Fruit fly (Drosophila melanogaster) whole organism, embryonic: Measurements from ENCODE around the gene CG15530.

Experiments
- Awh ChIP-seq: fragments of 200-800 bp; sonication (Bioruptor generic); IDR thresholded peaks from 2 replicates; pipeline ENCODE4, ENCODE4 v1.3.6; 2022; ENCODE audit warnings: missing biosample characterization, missing genetic modification characterization
- CG10274 ChIP-seq: fragments of 200-800 bp; sonication (Bioruptor generic); optimal IDR thresholded peaks from 3 replicates; lab custom pipeline; 2017; ENCODE audit warnings: missing biosample characterization, mild to moderate bottlenecking, missing genetic modification characterization
- CG11696 ChIP-seq: fragments of 200-800 bp; sonication (Bioruptor generic); IDR thresholded peaks from 2 replicates; pipeline ENCODE4 v1.3.6; 2022; ENCODE audit warnings: missing biosample characterization, missing genetic modification characterization
- CG12071 ChIP-seq: fragments of 200-800 bp; sonication (Bioruptor generic); optimal IDR thresholded peaks from 3 replicates; lab custom pipeline; 2018; ENCODE audit warnings: missing biosample characterization, mild to moderate bottlenecking, missing genetic modification characterization
- CG12219 ChIP-seq: fragments of 200-800 bp; sonication (Bioruptor generic); optimal IDR thresholded peaks from 3 replicates; lab custom pipeline; 2018; ENCODE audit warnings: missing biosample characterization, mild to moderate bottlenecking, missing genetic modification characterization
- CG12236 ChIP-seq: fragments of 200-800 bp; sonication (Bioruptor generic); optimal IDR thresholded peaks from 2 replicates; lab custom pipeline; 2016; ENCODE audit warnings: missing biosample characterization, missing genetic modification characterization
- CG13123 ChIP-seq: fragments of 200-800 bp; sonication (Bioruptor generic); optimal IDR thresholded peaks from 2 replicates; lab custom pipeline; 2016; ENCODE audit warnings: missing biosample characterization, missing genetic modification characterization
- CG14441 ChIP-seq: fragments of 200-800 bp; sonication (Bioruptor generic); IDR thresholded peaks from 2 replicates; pipeline ENCODE4 v1.3.6; 2022; ENCODE audit warnings: missing biosample characterization, missing genetic modification characterization
- CG14667 ChIP-seq: fragments of 200-800 bp; sonication (Bioruptor generic); IDR thresholded peaks from 2 replicates; pipeline ENCODE4 v1.3.6; 2022; ENCODE audit warnings: missing biosample characterization, missing genetic modification characterization
- CG1602 ChIP-seq: fragments of 200-800 bp; sonication (Bioruptor generic); optimal IDR thresholded peaks from 3 replicates; lab custom pipeline; 2016; ENCODE audit warnings: missing biosample characterization, missing genetic modification characterization
- CG2678 ChIP-seq: fragments of 200-800 bp; sonication (Bioruptor generic); optimal IDR thresholded peaks from 3 replicates; lab custom pipeline; 2019; ENCODE audit warnings: missing biosample characterization, mild to moderate bottlenecking, missing genetic modification characterization, moderate library complexity
- CG32532 ChIP-seq: fragments of 200-800 bp; sonication (Bioruptor generic); IDR thresholded peaks from 2 replicates; pipeline ENCODE4 v1.3.6; 2022; ENCODE audit warnings: missing biosample characterization, missing genetic modification characterization
- CG33557 ChIP-seq: fragments of 200-800 bp; sonication (Bioruptor generic); optimal IDR thresholded peaks from 2 replicates; lab custom pipeline; 2019; ENCODE audit warnings: missing biosample characterization, mild to moderate bottlenecking, missing genetic modification characterization, moderate library complexity
- CG4282 ChIP-seq: fragments of 200-800 bp; sonication (Bioruptor generic); optimal IDR thresholded peaks from 2 replicates; lab custom pipeline; 2016; ENCODE audit warnings: missing biosample characterization, missing genetic modification characterization
- CG4707 ChIP-seq: fragments of 200-800 bp; sonication (Bioruptor generic); optimal IDR thresholded peaks from 2 replicates; lab custom pipeline; 2018; ENCODE audit warnings: missing biosample characterization, mild to moderate bottlenecking, missing genetic modification characterization, moderate library complexity
- CG7839 ChIP-seq: fragments of 200-800 bp; sonication (Bioruptor generic); optimal IDR thresholded peaks from 3 replicates; lab custom pipeline; 2018; ENCODE audit warnings: missing biosample characterization, mild to moderate bottlenecking, missing genetic modification characterization, moderate library complexity
- CG9437 ChIP-seq: fragments of 200-800 bp; sonication (Bioruptor generic); optimal IDR thresholded peaks from 2 replicates; lab custom pipeline; 2018; ENCODE audit warnings: missing biosample characterization, mild to moderate bottlenecking, missing genetic modification characterization
- CG9727 ChIP-seq: fragments of 200-800 bp; sonication (Bioruptor generic); optimal IDR thresholded peaks from 3 replicates; lab custom pipeline; 2017; ENCODE audit warnings: missing biosample characterization, mild to moderate bottlenecking, missing genetic modification characterization
- CG9876 ChIP-seq: fragments of 200-800 bp; sonication (Bioruptor generic); optimal IDR thresholded peaks from 2 replicates; lab custom pipeline; 2016; ENCODE audit warnings: missing biosample characterization, missing genetic modification characterization
- CHES-1-like ChIP-seq: fragments of 200-800 bp; sonication (Bioruptor generic); optimal IDR thresholded peaks from 2 replicates; lab custom pipeline; 2016; ENCODE audit warnings: missing biosample characterization, missing genetic modification characterization
- CoRest ChIP-seq: fragments of 200-800 bp; sonication (Bioruptor generic); optimal IDR thresholded peaks from 3 replicates; lab custom pipeline; 2018; ENCODE audit warnings: missing biosample characterization, mild to moderate bottlenecking, missing genetic modification characterization, moderate library complexity
- Drgx ChIP-seq: fragments of 200-800 bp; sonication (Bioruptor generic); IDR thresholded peaks from 2 replicates; pipeline ENCODE4 v1.3.6; 2022; ENCODE audit warnings: missing biosample characterization, missing genetic modification characterization
- Eip74EF ChIP-seq, 2 experiments: fragments of 200-800 bp in 1 of 2; fragments of >200 bp in 1 of 2; sonication (Bioruptor generic) in 1 of 2; optimal IDR thresholded peaks; 2 replicates each; lab custom pipeline; 2017 to 2019; ENCODE audit warnings: missing biosample characterization in 2 of 2, missing genetic modification characterization in 2 of 2, mild to moderate bottlenecking in 1 of 2, moderate library complexity in 1 of 2
- MBD-R2 ChIP-seq: fragments of 200-800 bp; sonication (Bioruptor generic); IDR thresholded peaks from 2 replicates; pipeline ENCODE4 v1.3.6; 2022; ENCODE audit warnings: missing biosample characterization, missing genetic modification characterization
- NK7.1 ChIP-seq: fragments of 200-800 bp; sonication (Bioruptor generic); optimal IDR thresholded peaks from 3 replicates; lab custom pipeline; 2016; ENCODE audit warnings: missing biosample characterization, missing genetic modification characterization
- Oaz ChIP-seq: fragments of 200-800 bp; sonication (Bioruptor generic); IDR thresholded peaks from 2 replicates; pipeline ENCODE4 v1.3.6; 2022; ENCODE audit warnings: missing biosample characterization, missing genetic modification characterization
- Optix ChIP-seq: fragments of 200-800 bp; sonication (Bioruptor generic); IDR thresholded peaks from 3 replicates; pipeline ENCODE4 v1.3.6; 2022; ENCODE audit warnings: missing biosample characterization, missing genetic modification characterization
- Scr ChIP-seq: fragments of 200-800 bp; sonication (Bioruptor generic); IDR thresholded peaks from 2 replicates; pipeline ENCODE4 v1.3.6; 2022; ENCODE audit warnings: missing biosample characterization, missing genetic modification characterization; ENCODE audit not compliant: partially characterized antibody
- Six4 ChIP-seq: fragments of 200-800 bp; sonication (Bioruptor generic); optimal IDR thresholded peaks from 2 replicates; lab custom pipeline; 2016; ENCODE audit warnings: missing biosample characterization, missing genetic modification characterization
- Taf1 ChIP-seq: fragments of 200-800 bp; sonication (Bioruptor generic); IDR thresholded peaks from 2 replicates; pipeline ENCODE4 v1.3.6; 2022; ENCODE audit warnings: missing biosample characterization, missing genetic modification characterization
- Vsx1 ChIP-seq: fragments of 200-800 bp; sonication (Bioruptor generic); optimal IDR thresholded peaks from 2 replicates; lab custom pipeline; 2017; ENCODE audit warnings: missing biosample characterization, mild to moderate bottlenecking, missing genetic modification characterization, missing genetic modification reagents
- bigmax ChIP-seq: fragments of 200-800 bp; sonication (Bioruptor generic); optimal IDR thresholded peaks from 2 replicates; lab custom pipeline; 2018; ENCODE audit warnings: missing biosample characterization, mild to moderate bottlenecking, missing genetic modification characterization
- chif ChIP-seq, 2 experiments: fragments of 200-800 bp; sonication (Bioruptor generic); optimal IDR thresholded peaks; 3 replicates each; lab custom pipeline; 2016; ENCODE audit warnings: missing biosample characterization in 2 of 2, missing genetic modification characterization in 2 of 2
- crol ChIP-seq: fragments of 200-800 bp; sonication (Bioruptor generic); IDR thresholded peaks from 2 replicates; pipeline ENCODE4 v1.3.6; 2022; ENCODE audit warnings: missing biosample characterization, missing genetic modification characterization
- da ChIP-seq: fragments of 200-800 bp; sonication (Bioruptor generic); optimal IDR thresholded peaks from 2 replicates; lab custom pipeline; 2016; ENCODE audit warnings: missing biosample characterization, missing genetic modification characterization
- dmrt99B ChIP-seq: fragments of 200-800 bp; sonication (Bioruptor generic); optimal IDR thresholded peaks from 2 replicates; lab custom pipeline; 2018; ENCODE audit warnings: missing biosample characterization, mild to moderate bottlenecking, missing genetic modification characterization, moderate library complexity
- jigr1 ChIP-seq: fragments of 200-800 bp; sonication (Bioruptor generic); IDR thresholded peaks from 3 replicates; pipeline ENCODE4 v1.3.6; 2022; ENCODE audit warnings: missing biosample characterization, missing genetic modification characterization
- lab ChIP-seq: fragments of 200-800 bp; sonication (Bioruptor generic); optimal IDR thresholded peaks from 3 replicates; lab custom pipeline; 2017; ENCODE audit warnings: missing biosample characterization, missing genetic modification characterization, mild to moderate bottlenecking, moderate library complexity, missing genetic modification reagents
- lola ChIP-seq, 3 experiments: fragments of >200 bp in 2 of 3; fragments of 200-800 bp in 1 of 3; sonication (Bioruptor generic) in 1 of 3; optimal IDR thresholded peaks; 2 replicates each; lab custom pipeline; 2017 to 2019; ENCODE audit warnings: missing biosample characterization in 3 of 3, missing genetic modification characterization in 3 of 3, mild to moderate bottlenecking in 1 of 3, moderate library complexity in 1 of 3
- nom ChIP-seq: fragments of 200-800 bp; sonication (Bioruptor generic); optimal IDR thresholded peaks from 2 replicates; lab custom pipeline; 2017; ENCODE audit warnings: missing biosample characterization, missing genetic modification characterization, mild to moderate bottlenecking, moderate library complexity, missing genetic modification reagents
- pan ChIP-seq, 4 experiments: fragments of >200 bp in 3 of 4; fragments of 200-800 bp in 1 of 4; sonication (Bioruptor generic) in 1 of 4; optimal IDR thresholded peaks in 3 of 4; IDR thresholded peaks in 1 of 4; 2 replicates each; pipeline versions ENCODE4 v1.3.6 to Lab custom; 2017 to 2022; ENCODE audit warnings: missing biosample characterization in 2 of 4, missing genetic modification characterization in 2 of 4, mixed read lengths in 1 of 4
- row ChIP-seq: fragments of 200-800 bp; sonication (Bioruptor generic); IDR thresholded peaks from 3 replicates; pipeline ENCODE4 v1.3.6; 2022; ENCODE audit warnings: missing biosample characterization, missing genetic modification characterization
- salm ChIP-seq: fragments of 200-800 bp; sonication (Bioruptor generic); optimal IDR thresholded peaks from 2 replicates; lab custom pipeline; 2018; ENCODE audit warnings: missing biosample characterization, mild to moderate bottlenecking, missing genetic modification characterization
- scrt ChIP-seq: fragments of 200-800 bp; sonication (Bioruptor generic); optimal IDR thresholded peaks from 2 replicates; lab custom pipeline; 2018; ENCODE audit warnings: missing biosample characterization, mild to moderate bottlenecking, missing genetic modification characterization, moderate library complexity
- sens ChIP-seq: fragments of 200-800 bp; sonication (Bioruptor generic); peaks from one replicate; lab custom pipeline; 2016; ENCODE audit warnings: missing biosample characterization, missing genetic modification characterization
- toy ChIP-seq: fragments of 200-800 bp; sonication (Bioruptor generic); IDR thresholded peaks from 2 replicates; pipeline ENCODE4 v1.3.6; 2022; ENCODE audit warnings: missing biosample characterization, missing genetic modification characterization
- ttk ChIP-seq: fragments of 200-800 bp; sonication (Bioruptor generic); IDR thresholded peaks from 2 replicates; pipeline ENCODE4 v2.1.2; 2022; ENCODE audit warnings: missing biosample characterization, missing genetic modification characterization
- vvl ChIP-seq: fragments of 200-800 bp; sonication (Bioruptor generic); IDR thresholded peaks from 2 replicates; pipeline ENCODE4 v1.3.6; 2022; ENCODE audit warnings: missing biosample characterization, missing genetic modification characterization
- zfh1 ChIP-seq: fragments of 200-800 bp; sonication (Bioruptor generic); IDR thresholded peaks from 3 replicates; pipeline ENCODE4 v1.3.6; 2022; ENCODE audit warnings: missing biosample characterization, missing genetic modification characterization

Gene CG15530

dm6 chr3R:30195606-30196049 is 18.0 kb downstream of the CG15530 start (continued):
- TF ChIP-seq Optix (GFP tag; lab: Robert Waterston, UW) (no peak), Oaz (GFP tag; lab: Robert Waterston, UW) (0 out of 2 replicates have a peak, but pooled peaks have one; percentile 14), CG32532 (GFP tag; lab: Robert Waterston, UW) (peak; percentile 82), Awh (GFP tag; lab: Robert Waterston, UW) (0 out of 2 replicates have a peak, but pooled peaks have one; percentile 5), CG10274 (GFP tag; lab: Kevin White, UChicago) (no peak), Drgx (peak; percentile 35; the same call in 1 of the 2 replicates), sens (GFP tag; lab: Kevin White, UChicago) (no peak), CG12071 (GFP tag; lab: Kevin White, UChicago) (peak; percentile 35), pan (optimal IDR thresholded peaks at IDR 0.05; lab: Kevin White, UChicago) (no peak), pan (GFP tag; optimal IDR thresholded peaks at IDR 0.05 in 1 of 2, IDR thresholded peaks at IDR 0.05 in 1 of 2) (peak in 1 of 2 experiments; percentile 55), da (GFP tag; lab: Kevin White, UChicago) (no peak), bigmax (GFP tag; lab: Kevin White, UChicago) (peak; percentile 83), scrt (GFP tag; lab: Kevin White, UChicago) (peak; percentile 36), CG11696 (GFP tag; lab: Robert Waterston, UW) (no peak), zfh1 (peak; percentile 49; the same call in 1 of the 3 replicates), salm (no peak), CG4282 (no peak), crol (GFP tag; lab: Robert Waterston, UW) (no peak), row (GFP tag; lab: Robert Waterston, UW) (peak; percentile 84), chif (GFP tag; optimal IDR thresholded peaks at IDR 0.05; lab: Kevin White, UChicago) (peak; percentile 9), CG14667 (0 out of 2 replicates have a peak, but pooled peaks have one; percentile 20), vvl (peak; percentile 75), CG7839 (tag; lab: Kevin White, UChicago) (peak; percentile 35), toy (GFP tag; lab: Robert Waterston, UW) (0 out of 2 replicates have a peak, but pooled peaks have one; percentile 27), CG12236 (GFP tag; lab: Kevin White, UChicago) (no peak), Six4 (no peak), CG1602 (GFP tag; lab: Kevin White, UChicago) (no peak), MBD-R2 (GFP tag; lab: Robert Waterston, UW) (peak; percentile 66), Taf1 (GFP tag; lab: Robert Waterston, UW) (peak; percentile 21; the same call in 1 of the 2 replicates), lola (GFP tag; optimal IDR thresholded peaks at IDR 0.05; lab: Kevin White, UChicago) (no peak), Eip74EF (GFP tag; optimal IDR thresholded peaks at IDR 0.05; lab: Kevin White, UChicago) (no peak), CG9727 (GFP tag; lab: Kevin White, UChicago) (no peak), CG12219 (peak; percentile 17), ttk (GFP tag; lab: Robert Waterston, UW) (0 out of 2 replicates have a peak, but pooled peaks have one; percentile 20), CG9876 (GFP tag; lab: Kevin White, UChicago) (peak; percentile 4), NK7.1 (no peak), CG13123 (GFP tag; lab: Kevin White, UChicago) (no peak), jigr1 (GFP tag; lab: Robert Waterston, UW) (no peak), CG33557 (no peak), dmrt99B (tag; lab: Kevin White, UChicago) (peak; percentile 2), CG14441 (peak; percentile 46; the same call in 1 of the 2 replicates), CG4707 (GFP tag; lab: Kevin White, UChicago) (no peak), CG9437 (no peak), CG2678 (peak; percentile 59), nom (GFP tag; lab: Kevin White, UChicago) (no peak), CHES-1-like (GFP tag; lab: Kevin White, UChicago) (no peak), Vsx1 (GFP tag; lab: Kevin White, UChicago) (peak; percentile 91), lab (GFP tag; lab: Kevin White, UChicago) (peak; percentile 76), Scr (GFP tag; lab: Robert Waterston, UW) (no peak), CoRest (peak; percentile 32)
